Fruit fly (Drosophila melanogaster) whole organism, wandering third instar larva: ENCODE data around the gene CG43336.

ENCODE experiments used
- Abd-B ChIP-seq: fragments of >200 bp; optimal IDR thresholded peaks from 2 replicates; lab custom pipeline; 2017; ENCODE audit warnings: missing biosample characterization, missing genetic modification characterization
- h ChIP-seq: fragments of 200-800 bp; sonication (Bioruptor generic); optimal IDR thresholded peaks from 3 replicates; lab custom pipeline; 2016; ENCODE audit warnings: missing biosample characterization, mild to moderate bottlenecking, missing genetic modification characterization
- psq ChIP-seq: fragments of 200-800 bp; sonication (Bioruptor generic); optimal IDR thresholded peaks from 3 replicates; lab custom pipeline; 2017; ENCODE audit warnings: missing biosample characterization, mild to moderate bottlenecking, missing genetic modification characterization, moderate library complexity

DNA sequence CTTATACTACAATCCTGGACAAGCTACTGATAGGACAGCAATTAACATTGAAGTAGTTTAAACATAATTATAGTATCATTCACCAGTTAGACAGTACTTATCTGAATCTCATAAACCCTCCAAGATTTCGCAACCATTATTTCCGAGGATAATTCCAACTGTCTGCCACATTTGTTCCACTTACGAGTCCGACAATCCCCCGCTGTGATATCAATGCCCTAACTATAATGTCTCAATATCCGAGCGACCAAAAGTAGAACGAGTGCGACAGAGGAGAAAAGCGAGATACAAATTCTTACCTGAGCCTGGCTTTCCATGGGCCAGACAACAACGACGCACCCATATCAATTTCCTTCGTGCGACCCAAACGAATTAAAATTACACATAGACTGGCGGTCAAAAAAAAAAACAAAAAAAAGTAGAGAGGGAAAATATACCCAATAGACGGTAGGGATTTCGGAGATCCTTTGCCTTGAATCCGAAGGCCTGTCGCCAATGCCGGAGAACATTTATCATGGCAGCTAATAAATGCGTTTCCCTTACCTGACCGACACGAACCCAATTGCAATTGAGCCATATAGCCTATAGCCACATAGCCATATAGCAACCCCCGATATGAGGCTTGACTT, 32.0 kb downstream of the CG43336 start:
- no peak for TF ChIP-seq Abd-B
- TF ChIP-seq psq (GFP tag; lab: Kevin White, UChicago), result no peak
- no peak for TF ChIP-seq h
